Fruit fly (Drosophila melanogaster) whole organism, embryonic: Measurements from ENCODE around the gene ps.

Experiments
- CG11560 ChIP-seq: fragments of 200-800 bp; sonication (Bioruptor generic); IDR thresholded peaks from 3 replicates; pipeline ENCODE4 v1.3.6; 2022; ENCODE audit warnings: missing biosample characterization, missing genetic modification characterization
- CG11696 ChIP-seq: fragments of 200-800 bp; sonication (Bioruptor generic); IDR thresholded peaks from 2 replicates; pipeline ENCODE4 v1.3.6; 2022; ENCODE audit warnings: missing biosample characterization, missing genetic modification characterization
- CG12391 ChIP-seq: fragments of 200-800 bp; sonication (Bioruptor generic); optimal IDR thresholded peaks from 3 replicates; lab custom pipeline; 2018; ENCODE audit warnings: missing biosample characterization, mild to moderate bottlenecking, missing genetic modification characterization, moderate library complexity
- CG12659 ChIP-seq: fragments of 200-800 bp; sonication (Bioruptor generic); optimal IDR thresholded peaks from 3 replicates; lab custom pipeline; 2017; ENCODE audit warnings: mild to moderate bottlenecking, missing biosample characterization, missing genetic modification reagents, missing genetic modification characterization
- CG13424 ChIP-seq: fragments of 200-800 bp; sonication (Bioruptor generic); optimal IDR thresholded peaks from 2 replicates; lab custom pipeline; 2019; ENCODE audit warnings: missing biosample characterization, mild to moderate bottlenecking, missing genetic modification characterization, moderate library complexity
- CG13894 ChIP-seq: fragments of 200-800 bp; sonication (Bioruptor generic); optimal IDR thresholded peaks from 3 replicates; lab custom pipeline; 2018; ENCODE audit warnings: missing biosample characterization, mild to moderate bottlenecking, missing genetic modification characterization, moderate library complexity
- CG14860 ChIP-seq: fragments of 200-800 bp; sonication (Bioruptor generic); IDR thresholded peaks from 3 replicates; pipeline ENCODE4 v1.3.6; 2022; ENCODE audit warnings: missing biosample characterization, missing genetic modification characterization; ENCODE audit not compliant: partially characterized antibody
- CG15269 ChIP-seq: fragments of 200-800 bp; sonication (Bioruptor generic); optimal IDR thresholded peaks from 2 replicates; lab custom pipeline; 2018; ENCODE audit warnings: missing biosample characterization, mild to moderate bottlenecking, missing genetic modification characterization, moderate library complexity
- CG15514 ChIP-seq: fragments of 200-800 bp; sonication (Bioruptor generic); optimal IDR thresholded peaks from 3 replicates; lab custom pipeline; 2017; ENCODE audit warnings: missing biosample characterization, missing genetic modification characterization, mild to moderate bottlenecking, moderate library complexity, missing genetic modification reagents
- CG15601 ChIP-seq: fragments of 200-800 bp; sonication (Bioruptor generic); optimal IDR thresholded peaks from 3 replicates; lab custom pipeline; 2019; ENCODE audit warnings: missing biosample characterization, mild to moderate bottlenecking, missing genetic modification characterization, moderate library complexity
- CG1647 ChIP-seq: fragments of 200-800 bp; sonication (Bioruptor generic); optimal IDR thresholded peaks from 3 replicates; lab custom pipeline; 2016; ENCODE audit warnings: missing biosample characterization, missing genetic modification characterization
- CG16815 ChIP-seq: fragments of 200-800 bp; sonication (Bioruptor generic); optimal IDR thresholded peaks from 3 replicates; lab custom pipeline; 2017; ENCODE audit warnings: missing biosample characterization, mild to moderate bottlenecking, missing genetic modification characterization
- CG17568 ChIP-seq: fragments of 200-800 bp; sonication (Bioruptor generic); optimal IDR thresholded peaks from 2 replicates; lab custom pipeline; 2018; ENCODE audit warnings: missing biosample characterization, mild to moderate bottlenecking, missing genetic modification characterization, moderate library complexity
- CG17612 ChIP-seq: fragments of 200-800 bp; sonication (Bioruptor generic); IDR thresholded peaks from 2 replicates; pipeline ENCODE4 v1.3.6; 2022; ENCODE audit warnings: missing biosample characterization, missing genetic modification characterization
- CG18476 ChIP-seq: fragments of 200-800 bp; sonication (Bioruptor generic); optimal IDR thresholded peaks from 2 replicates; lab custom pipeline; 2016; ENCODE audit warnings: missing biosample characterization, mild to moderate bottlenecking, missing genetic modification characterization
- CG2199 ChIP-seq: fragments of 200-800 bp; sonication (Bioruptor generic); IDR thresholded peaks from 3 replicates; pipeline ENCODE4 v1.3.6; 2022; ENCODE audit warnings: missing biosample characterization, missing genetic modification characterization
- CG30403 ChIP-seq: fragments of 200-800 bp; sonication (Bioruptor generic); optimal IDR thresholded peaks from 3 replicates; lab custom pipeline; 2016; ENCODE audit warnings: missing biosample characterization, missing genetic modification characterization
- CG32532 ChIP-seq: fragments of 200-800 bp; sonication (Bioruptor generic); IDR thresholded peaks from 2 replicates; pipeline ENCODE4 v1.3.6; 2022; ENCODE audit warnings: missing biosample characterization, missing genetic modification characterization
- CG3995 ChIP-seq: fragments of 200-800 bp; sonication (Bioruptor generic); optimal IDR thresholded peaks from 3 replicates; lab custom pipeline; 2016; ENCODE audit warnings: missing biosample characterization, missing genetic modification characterization
- CG4707 ChIP-seq: fragments of 200-800 bp; sonication (Bioruptor generic); optimal IDR thresholded peaks from 2 replicates; lab custom pipeline; 2018; ENCODE audit warnings: missing biosample characterization, mild to moderate bottlenecking, missing genetic modification characterization, moderate library complexity
- CG4854 ChIP-seq: fragments of 200-800 bp; sonication (Bioruptor generic); optimal IDR thresholded peaks from 2 replicates; lab custom pipeline; 2016; ENCODE audit warnings: missing biosample characterization, missing genetic modification characterization, inconsistent platforms
- CG7556 ChIP-seq: fragments of 200-800 bp; sonication (Bioruptor generic); optimal IDR thresholded peaks from 2 replicates; lab custom pipeline; 2017; ENCODE audit warnings: missing biosample characterization, mild to moderate bottlenecking, missing genetic modification characterization
- CG7963 ChIP-seq: fragments of 200-800 bp; sonication (Bioruptor generic); IDR thresholded peaks from 3 replicates; pipeline ENCODE4 v1.3.6; 2022; ENCODE audit warnings: missing biosample characterization, missing genetic modification characterization; ENCODE audit not compliant: partially characterized antibody
- CG9609 ChIP-seq: fragments of 200-800 bp; sonication (Bioruptor generic); optimal IDR thresholded peaks from 3 replicates; lab custom pipeline; 2016; ENCODE audit warnings: missing biosample characterization, missing genetic modification characterization
- GATAe ChIP-seq: fragments of 200-800 bp; sonication (Bioruptor generic); conservative IDR thresholded peaks from 2 replicates; pipeline ENCODE4 v1.3.6; 2022; ENCODE audit warnings: missing biosample characterization, missing genetic modification characterization
- Gsc ChIP-seq: fragments of 200-800 bp; sonication (Bioruptor generic); IDR thresholded peaks from 2 replicates; pipeline ENCODE4 v1.3.6; 2022; ENCODE audit warnings: missing biosample characterization, missing genetic modification characterization
- Hey ChIP-seq: fragments of 200-800 bp; sonication (Bioruptor generic); optimal IDR thresholded peaks from 3 replicates; lab custom pipeline; 2018; ENCODE audit warnings: missing biosample characterization, mild to moderate bottlenecking, missing genetic modification characterization
- Kr ChIP-seq: fragments of 200-800 bp; sonication (Bioruptor generic); optimal IDR thresholded peaks from 2 replicates; lab custom pipeline; 2017; ENCODE audit warnings: missing biosample characterization, mild to moderate bottlenecking, missing genetic modification characterization
- Mes4 ChIP-seq: fragments of 200-800 bp; sonication (Bioruptor generic); optimal IDR thresholded peaks from 2 replicates; lab custom pipeline; 2016; ENCODE audit warnings: missing biosample characterization, missing genetic modification characterization
- Myb ChIP-seq: fragments of 200-800 bp; sonication (Bioruptor generic); optimal IDR thresholded peaks from 2 replicates; lab custom pipeline; 2016; ENCODE audit warnings: missing biosample characterization, missing genetic modification characterization
- NC2β ChIP-seq: fragments of 200-800 bp; sonication (Bioruptor generic); optimal IDR thresholded peaks from 2 replicates; lab custom pipeline; 2016; ENCODE audit warnings: missing biosample characterization, missing genetic modification characterization
- NFAT ChIP-seq: fragments of 200-800 bp; sonication (Bioruptor generic); IDR thresholded peaks from 2 replicates; pipeline ENCODE4 v1.3.6; 2022; ENCODE audit warnings: missing biosample characterization, missing genetic modification characterization
- Sin3A ChIP-seq: fragments of >200 bp; optimal IDR thresholded peaks from 2 replicates; lab custom pipeline; 2018
- Taf1 ChIP-seq: fragments of 200-800 bp; sonication (Bioruptor generic); IDR thresholded peaks from 2 replicates; pipeline ENCODE4 v1.3.6; 2022; ENCODE audit warnings: missing biosample characterization, missing genetic modification characterization
- ab ChIP-seq: fragments of 200-800 bp; sonication (Bioruptor generic); optimal IDR thresholded peaks from 2 replicates; lab custom pipeline; 2016; ENCODE audit warnings: missing biosample characterization, missing genetic modification characterization
- abd-A ChIP-seq: fragments of 200-800 bp; sonication (Bioruptor generic); optimal IDR thresholded peaks from 3 replicates; lab custom pipeline; 2019; ENCODE audit warnings: missing biosample characterization, mild to moderate bottlenecking, missing genetic modification characterization, moderate library complexity
- ap ChIP-seq: fragments of 200-800 bp; sonication (Bioruptor generic); IDR thresholded peaks from 2 replicates; pipeline ENCODE4 v1.3.6; 2022; ENCODE audit warnings: missing biosample characterization, missing genetic modification characterization
- danr ChIP-seq: fragments of 200-800 bp; sonication (Bioruptor generic); IDR thresholded peaks from 2 replicates; pipeline ENCODE4 v1.3.6; 2022; ENCODE audit warnings: missing biosample characterization, missing genetic modification characterization
- dpn ChIP-seq, 2 experiments: fragments of 200-800 bp; sonication (Bioruptor generic); optimal IDR thresholded peaks; 3 replicates each; lab custom pipeline; 2016; ENCODE audit warnings: missing biosample characterization in 2 of 2, missing genetic modification characterization in 2 of 2
- dysf ChIP-seq: fragments of 200-800 bp; sonication (Bioruptor generic); IDR thresholded peaks from 3 replicates; pipeline ENCODE4 v1.3.6; 2022; ENCODE audit warnings: missing biosample characterization, missing genetic modification characterization
- gt ChIP-seq: fragments of 200-800 bp; sonication (Bioruptor generic); IDR thresholded peaks from 2 replicates; pipeline ENCODE4 v1.3.6; 2022; ENCODE audit warnings: missing biosample characterization, missing genetic modification characterization
- ham ChIP-seq: fragments of 200-800 bp; sonication (Bioruptor generic); IDR thresholded peaks from 2 replicates; pipeline ENCODE4 v1.3.6; 2022; ENCODE audit warnings: missing biosample characterization, missing genetic modification characterization
- insv ChIP-seq, 2 experiments: fragments of 200-800 bp; sonication (Bioruptor generic); optimal IDR thresholded peaks; 3 replicates each; lab custom pipeline; 2016 to 2018; ENCODE audit warnings: missing biosample characterization in 2 of 2, missing genetic modification characterization in 2 of 2
- knrl ChIP-seq: fragments of 200-800 bp; sonication (Bioruptor generic); IDR thresholded peaks from 3 replicates; pipeline ENCODE4 v1.3.6; 2022; ENCODE audit warnings: missing biosample characterization, missing genetic modification characterization; ENCODE audit not compliant: partially characterized antibody
- mam ChIP-seq: fragments of 200-800 bp; sonication (Bioruptor generic); optimal IDR thresholded peaks from 3 replicates; lab custom pipeline; 2016; ENCODE audit warnings: missing biosample characterization, missing genetic modification characterization
- org-1 ChIP-seq: fragments of 200-800 bp; sonication (Bioruptor generic); optimal IDR thresholded peaks from 2 replicates; lab custom pipeline; 2017; ENCODE audit warnings: missing biosample characterization, missing genetic modification characterization
- pan ChIP-seq, 4 experiments: fragments of >200 bp in 3 of 4; fragments of 200-800 bp in 1 of 4; sonication (Bioruptor generic) in 1 of 4; optimal IDR thresholded peaks in 3 of 4; IDR thresholded peaks in 1 of 4; 2 replicates each; pipeline versions ENCODE4 v1.3.6 to Lab custom; 2017 to 2022; ENCODE audit warnings: missing biosample characterization in 2 of 4, missing genetic modification characterization in 2 of 4, mixed read lengths in 1 of 4
- phol ChIP-seq: fragments of 200-800 bp; sonication (Bioruptor generic); optimal IDR thresholded peaks from 3 replicates; lab custom pipeline; 2018; ENCODE audit warnings: missing biosample characterization, mild to moderate bottlenecking, missing genetic modification characterization, moderate library complexity
- seq ChIP-seq: fragments of 200-800 bp; sonication (Bioruptor generic); IDR thresholded peaks from 2 replicates; pipeline ENCODE4 v1.3.6; 2022; ENCODE audit warnings: missing biosample characterization, missing genetic modification characterization
- twi ChIP-seq: fragments of 200-800 bp; optimal IDR thresholded peaks from 2 replicates; lab custom pipeline; 2019; ENCODE audit warnings: missing biosample characterization, mild to moderate bottlenecking, missing genetic modification characterization, moderate library complexity

The ps gene

DNA sequence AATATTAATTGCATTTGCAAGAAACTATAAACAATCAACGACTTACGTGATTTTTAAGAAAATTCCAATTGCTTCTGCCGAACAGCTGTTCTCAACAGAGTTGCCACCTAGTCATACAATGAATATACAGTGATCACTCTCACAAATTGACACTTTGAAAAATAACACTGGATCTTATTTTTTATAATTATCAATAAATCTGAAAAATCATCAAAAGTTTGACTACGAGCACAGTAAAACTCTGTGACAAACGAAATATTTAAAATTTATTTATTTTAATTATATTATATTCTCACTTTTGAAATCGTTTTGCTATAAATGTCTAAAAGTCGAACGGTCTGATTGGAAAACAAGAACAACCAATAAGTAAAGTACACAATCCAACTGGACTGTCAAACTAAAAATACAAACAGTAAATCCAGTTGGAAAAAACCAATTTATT lies 17.8 kb upstream of the ps start, which contains the start of gene CG34117 (continued):
- peak; percentile 58 for TF ChIP-seq CG1647 (GFP tag; lab: Kevin White, UChicago)
- no peak for TF ChIP-seq Sin3A (lab: Kevin White, UChicago)
- TF ChIP-seq insv (GFP tag; optimal IDR thresholded peaks at IDR 0.05; lab: Kevin White, UChicago) = peak; percentile 80 to 100
- TF ChIP-seq CG11696 (GFP tag; lab: Robert Waterston, UW) = peak; percentile 60
- TF ChIP-seq dysf = peak; percentile 76; the same call in 2 of the 3 replicates
- peak; percentile 24 for TF ChIP-seq abd-A (tag; lab: Kevin White, UChicago)
- no peak for TF ChIP-seq knrl (GFP tag; lab: Robert Waterston, UW)
- peak; percentile 71 for TF ChIP-seq CG15601 (tag; lab: Kevin White, UChicago)
- TF ChIP-seq CG3995 = peak; percentile 60
- no peak for TF ChIP-seq Gsc (GFP tag; lab: Robert Waterston, UW)
- TF ChIP-seq CG17612 (GFP tag; lab: Robert Waterston, UW) = peak; percentile 5; the same call in 1 of the 2 replicates
- TF ChIP-seq CG4707 = peak; percentile 18
- TF ChIP-seq CG13424 = peak; percentile 82
- TF ChIP-seq ab (GFP tag; lab: Kevin White, UChicago) = peak; percentile 16
- peak; percentile 86 for TF ChIP-seq CG30403 (GFP tag; lab: Kevin White, UChicago)
- peak; percentile 85 for TF ChIP-seq CG13894 (tag; lab: Kevin White, UChicago)
- TF ChIP-seq CG7963 (GFP tag; lab: Robert Waterston, UW) = no peak
- TF ChIP-seq CG32532 (GFP tag; lab: Robert Waterston, UW) = peak; percentile 90
- peak; percentile 67 for TF ChIP-seq CG15514
- 0 out of 2 replicates have a peak, but pooled peaks have one; percentile 31 for TF ChIP-seq danr
- TF ChIP-seq Myb = no peak
- TF ChIP-seq CG4854 = peak; percentile 42
- peak; percentile 33; the same call in 1 of the 2 replicates for TF ChIP-seq ham
- TF ChIP-seq GATAe = no peak
- peak; percentile 75 for TF ChIP-seq phol
- no peak for TF ChIP-seq pan (optimal IDR thresholded peaks at IDR 0.05; lab: Kevin White, UChicago)
- TF ChIP-seq pan (GFP tag; optimal IDR thresholded peaks at IDR 0.05 in 1 of 2, IDR thresholded peaks at IDR 0.05 in 1 of 2) = peak in 1 of 2 experiments; percentile 88
- peak; percentile 25 for TF ChIP-seq org-1 (GFP tag; lab: Kevin White, UChicago)
- TF ChIP-seq dpn (GFP tag; optimal IDR thresholded peaks at IDR 0.05; lab: Kevin White, UChicago) = peak; percentile 58 to 89
- TF ChIP-seq CG15269 = peak; percentile 88
- peak; percentile 84 for TF ChIP-seq CG12659 (GFP tag; lab: Kevin White, UChicago)
- peak; percentile 16; the same call in 1 of the 3 replicates for TF ChIP-seq CG2199 (GFP tag; lab: Robert Waterston, UW)
- peak; percentile 89 for TF ChIP-seq NFAT (GFP tag; lab: Robert Waterston, UW)
- TF ChIP-seq mam = peak; percentile 76
- peak; percentile 51 for TF ChIP-seq gt (GFP tag; lab: Robert Waterston, UW)
- no peak for TF ChIP-seq CG9609 (GFP tag; lab: Kevin White, UChicago)
- peak; percentile 68 for TF ChIP-seq seq (GFP tag; lab: Robert Waterston, UW)
- TF ChIP-seq Hey (tag; lab: Kevin White, UChicago) = no peak
- peak; percentile 91 for TF ChIP-seq CG12391 (tag; lab: Kevin White, UChicago)
- TF ChIP-seq CG11560 (tag; lab: Robert Waterston, UW) = 0 out of 3 replicates have a peak, but pooled peaks have one; percentile 28
- TF ChIP-seq CG17568 (GFP tag; lab: Kevin White, UChicago) = peak; percentile 77
- peak; percentile 58 for TF ChIP-seq CG16815
- peak; percentile 52; the same call in 1 of the 2 replicates for TF ChIP-seq Taf1 (GFP tag; lab: Robert Waterston, UW)
- TF ChIP-seq CG7556 (GFP tag; lab: Kevin White, UChicago) = peak; percentile 75
- no peak for TF ChIP-seq Mes4
- TF ChIP-seq CG14860 (GFP tag; lab: Robert Waterston, UW) = no peak
- peak; percentile 42; the same call in 1 of the 2 replicates for TF ChIP-seq ap
- no peak for TF ChIP-seq Kr (GFP tag; lab: Kevin White, UChicago)
- TF ChIP-seq twi (tag; lab: Kevin White, UChicago) = peak; percentile 63
- peak; percentile 27 for TF ChIP-seq NC2β (GFP tag; lab: Kevin White, UChicago)
- TF ChIP-seq CG18476 (GFP tag; lab: Kevin White, UChicago) = peak; percentile 80
